Worm (Caenorhabditis elegans) whole organism, dauer: ENCODE data around the gene efl-3.
"Not testable (repeated sequence)": the region's sequence is repeated elsewhere in the genome, so short reads cannot be mapped to it uniquely, and the experiment has no call there.

Experiments
- unc-62 ChIP-seq: sonication (generic microtip); optimal IDR thresholded peaks from 2 replicates; lab custom pipeline; 2017; ENCODE audit warnings: missing biosample characterization, missing genetic modification reagents, missing genetic modification characterization

The efl-3 gene

DNA sequence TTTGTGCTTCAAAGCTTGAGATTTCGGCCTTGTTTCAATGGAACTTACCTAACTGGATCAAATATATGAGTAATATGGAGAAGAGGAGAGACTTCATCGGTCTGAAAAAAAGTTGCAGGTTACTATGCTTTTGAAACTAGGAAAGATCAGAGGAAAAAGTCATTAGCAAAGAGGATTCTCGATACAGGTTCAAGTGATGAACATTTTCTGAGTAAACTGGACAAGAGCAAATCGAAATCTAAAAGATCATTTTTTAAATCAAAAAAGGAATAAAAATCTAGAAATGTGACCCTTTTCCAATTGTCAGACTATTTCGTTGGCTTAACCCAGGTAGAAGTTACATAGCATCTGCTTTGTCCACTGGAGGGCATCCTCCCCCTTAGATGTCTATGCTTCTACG lies 7.7 kb upstream of the efl-3 start, which contains the start of gene skpo-1:
Gene skpo-1, minus strand, starts transcription at position 101 of the 400 bp plus-strand sequence.
- TF ChIP-seq unc-62 = no peak

DNA sequence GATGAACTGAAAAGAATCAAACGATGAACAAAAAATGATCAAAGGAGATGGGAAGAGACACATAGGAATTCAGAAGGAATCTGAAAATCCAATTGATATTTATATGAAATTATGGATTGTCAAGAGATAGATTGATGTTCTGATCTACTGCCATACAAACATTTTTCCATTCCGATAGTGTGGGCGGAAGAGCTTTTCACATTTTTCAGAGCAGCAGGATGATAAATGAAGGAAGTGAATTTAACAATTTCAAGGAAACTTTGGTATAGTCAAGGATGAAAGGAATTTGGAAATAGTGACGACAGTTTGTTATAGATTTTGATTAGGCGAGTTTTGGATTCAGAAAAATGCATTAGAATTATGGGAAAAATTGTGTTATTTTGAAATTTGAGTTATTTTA lies 7.2 kb upstream of the efl-3 start, which contains the start of gene ubc-24:
Gene ubc-24, plus strand, starts transcription at position 301 of the 400 bp plus-strand sequence.
- TF ChIP-seq unc-62 = no peak

DNA sequence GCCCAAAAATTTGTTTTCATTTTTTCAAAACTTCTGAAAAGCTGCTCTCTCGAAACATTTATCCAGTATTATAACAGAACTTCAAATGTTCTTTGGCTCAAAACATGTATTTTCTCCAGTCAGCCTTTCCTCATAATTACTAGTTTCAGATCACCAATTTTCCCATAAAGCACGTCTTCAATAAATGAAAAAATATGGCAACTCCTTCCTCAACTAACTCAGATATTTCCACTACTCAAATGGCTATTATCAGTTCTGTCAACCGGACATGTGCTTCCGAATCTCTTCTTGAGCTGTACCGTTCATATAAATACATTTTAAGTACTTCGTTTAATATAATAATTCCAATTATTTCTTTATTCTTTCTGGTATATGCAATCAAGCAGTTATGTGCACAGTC lies 5.0 kb upstream of the efl-3 start, which contains the start of gene sra-13:
Gene sra-13, plus strand, starts transcription at position 195 of the 400 bp plus-strand sequence.
- no peak for TF ChIP-seq unc-62

DNA sequence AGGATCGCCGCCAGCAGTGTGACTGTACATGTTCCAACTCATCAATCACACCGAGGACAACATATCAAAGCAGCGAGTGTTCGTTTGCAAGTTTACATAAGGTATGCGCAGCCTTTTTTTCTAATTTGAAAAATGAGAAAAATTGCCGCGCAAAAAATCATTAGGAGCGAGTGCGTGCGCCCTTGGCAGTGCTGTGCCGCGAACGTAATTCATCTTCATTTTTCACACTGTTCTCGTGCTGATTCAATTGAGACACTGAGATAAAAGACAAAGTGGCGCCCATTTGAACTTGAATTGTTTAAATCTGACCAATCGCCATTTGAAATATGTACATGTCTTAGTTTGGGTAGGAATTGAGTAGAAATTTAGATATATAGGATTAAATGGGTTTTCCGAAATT lies 2.9 kb upstream of the efl-3 start:
- TF ChIP-seq unc-62 = no peak

DNA sequence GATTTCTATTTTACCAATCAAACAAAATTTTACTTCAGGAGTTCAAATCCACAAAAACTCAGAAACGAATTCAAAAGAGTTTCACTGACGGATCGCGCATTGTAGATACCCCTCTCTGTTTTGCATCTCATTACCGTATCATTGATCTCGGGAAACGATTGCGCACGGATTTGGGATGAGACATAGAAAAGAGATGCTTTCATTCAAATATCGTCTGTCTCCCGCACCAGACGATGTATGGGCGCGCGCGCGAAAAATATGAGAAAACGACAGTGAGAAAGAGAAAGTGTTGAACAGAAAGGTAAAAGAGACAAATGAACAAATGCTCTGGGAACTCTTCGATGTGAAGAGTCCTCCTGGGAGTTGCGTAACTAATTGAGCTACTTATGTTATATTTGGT lies 1.5 kb upstream of the efl-3 start:
- TF ChIP-seq unc-62 = no peak

DNA sequence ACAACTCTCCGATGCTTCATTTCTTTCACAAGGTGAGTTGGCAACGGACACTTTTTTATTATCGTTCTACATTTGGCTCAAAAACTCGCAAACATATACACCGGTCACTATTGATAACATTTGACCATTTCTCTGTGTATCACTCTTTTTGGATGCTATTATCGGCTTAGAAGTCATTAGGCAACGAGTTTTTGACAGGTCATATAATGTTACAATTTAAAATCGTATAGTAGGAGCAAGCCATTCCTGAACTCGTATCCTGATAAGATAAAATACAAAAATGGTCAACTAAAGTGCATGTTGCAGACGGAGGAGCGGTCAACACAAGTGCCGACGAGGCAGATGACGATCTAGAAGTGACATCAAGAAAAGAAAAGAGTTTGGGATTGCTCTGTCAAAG lies 464 bp downstream of the efl-3 start:
- TF ChIP-seq unc-62 = no peak

DNA sequence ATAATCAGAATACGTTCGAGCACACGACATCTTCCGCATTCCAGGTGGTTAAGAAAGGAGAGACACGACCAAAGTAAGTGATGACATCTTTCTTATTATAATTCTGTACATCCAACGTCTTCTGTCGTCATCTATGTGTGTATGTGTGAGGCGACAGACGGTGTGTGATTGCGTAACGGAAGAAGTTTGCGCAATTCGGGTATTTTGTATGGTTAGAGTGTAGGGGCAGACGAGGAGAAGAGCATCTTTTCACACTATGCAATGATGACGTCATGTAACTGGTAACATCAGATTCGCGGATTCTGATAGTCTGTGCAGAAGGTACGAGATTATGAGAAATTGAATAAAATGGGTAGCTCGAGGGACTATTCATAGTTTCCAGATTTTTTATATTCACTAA lies 2.6 kb downstream of the efl-3 start:
- TF ChIP-seq unc-62 = no peak

DNA sequence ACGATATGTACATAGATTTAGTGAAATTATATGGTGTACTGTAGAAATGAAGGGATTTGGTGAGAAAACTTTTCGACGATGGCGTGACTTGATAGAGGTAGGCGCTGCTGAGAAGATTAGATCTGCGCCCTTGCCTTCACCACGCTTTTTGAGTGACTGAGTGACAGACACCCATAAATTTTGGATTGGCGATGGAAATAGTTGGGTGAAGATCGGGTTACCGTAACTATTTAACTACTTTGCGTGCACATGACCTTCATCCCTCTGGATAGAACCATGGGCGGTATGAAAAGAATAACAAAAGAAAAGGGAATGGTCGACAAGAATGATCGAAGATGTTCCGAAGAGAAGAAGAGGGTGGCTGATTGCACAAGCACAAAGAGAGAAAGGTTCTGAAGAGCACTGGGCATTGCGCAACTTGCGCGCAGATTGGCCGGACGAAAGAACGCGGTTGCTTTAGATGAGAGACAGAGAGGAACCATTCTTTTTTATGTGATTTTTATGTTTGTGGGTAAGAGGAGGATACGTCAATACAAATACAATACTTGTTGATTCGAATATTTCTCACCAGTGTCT lies 3.1 kb downstream of the efl-3 start:
- TF ChIP-seq unc-62 = no peak

DNA sequence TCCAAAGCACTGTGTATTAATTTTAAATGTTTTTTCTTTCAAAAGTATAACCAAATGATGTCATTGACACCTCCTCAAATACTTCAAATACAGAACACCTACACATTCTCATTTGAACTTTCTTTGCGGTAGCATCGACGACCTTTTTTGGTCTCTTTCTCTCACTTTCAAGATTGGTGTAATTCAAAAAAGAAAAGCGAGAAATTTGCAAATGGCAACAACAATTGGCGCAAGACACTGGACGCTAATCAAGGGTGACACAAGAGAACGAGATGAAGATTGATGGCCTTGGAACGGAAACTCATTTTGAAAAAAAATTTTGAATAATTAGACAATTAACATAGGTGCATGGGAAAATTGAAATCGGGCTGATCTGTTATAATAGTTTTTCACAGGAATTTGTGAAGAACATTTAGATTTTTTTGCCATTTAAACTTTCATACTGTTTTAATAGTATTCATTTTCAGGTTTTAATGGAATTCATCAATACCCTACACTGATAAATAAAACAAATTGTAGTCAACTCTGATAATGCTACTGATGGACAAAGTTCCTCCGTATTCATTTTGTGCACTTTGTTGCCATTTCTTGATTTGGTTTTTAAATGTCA lies 4.7 kb downstream of the efl-3 start, which contains the start of gene fdgt-2:
Gene fdgt-2, plus strand, starts transcription at position 560 of the 610 bp plus-strand sequence.
- no peak for TF ChIP-seq unc-62

DNA sequence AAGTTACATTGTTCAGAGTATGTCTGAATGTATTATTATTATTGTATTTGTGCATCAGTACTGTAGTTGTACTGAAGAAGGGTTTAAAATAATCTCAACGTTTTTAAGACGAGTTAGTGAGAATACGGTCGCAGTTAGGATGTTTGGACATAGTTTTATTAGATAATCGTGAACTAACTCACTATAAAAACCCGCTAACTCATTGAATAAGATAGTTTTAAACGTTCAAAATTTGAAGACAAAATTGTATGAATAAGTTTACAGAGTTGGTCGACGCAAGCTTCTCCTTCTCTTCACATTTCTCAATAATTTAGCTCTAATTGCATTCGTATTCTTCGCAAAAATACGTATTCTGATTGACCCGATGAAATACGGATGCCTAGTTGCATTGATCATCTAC lies 6.5 kb downstream of the efl-3 start:
- no peak for TF ChIP-seq unc-62

DNA sequence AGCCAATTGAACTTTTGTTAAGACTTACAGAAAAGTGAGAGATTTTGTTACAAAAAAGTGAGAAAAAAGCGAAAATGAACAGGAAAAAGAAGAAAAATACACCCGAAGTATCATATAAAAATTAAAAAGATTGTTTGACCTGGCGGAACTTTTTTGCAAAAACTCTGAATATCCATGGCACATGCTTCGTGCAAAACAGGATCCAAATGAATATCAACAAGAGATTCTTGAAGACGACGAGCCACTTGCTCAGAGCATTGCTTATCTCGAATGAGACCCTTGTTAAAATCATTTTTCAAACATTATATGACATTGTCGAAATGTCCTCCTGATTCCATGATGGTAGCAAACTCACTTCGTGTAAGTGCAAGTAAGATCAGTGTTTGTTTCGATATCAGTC lies 7.3 kb downstream of the efl-3 start, which contains the start of gene F14E5.8:
Gene F14E5.8, plus strand, starts transcription at position 301 of the 400 bp plus-strand sequence.
- not testable (repeated sequence) for TF ChIP-seq unc-62

DNA sequence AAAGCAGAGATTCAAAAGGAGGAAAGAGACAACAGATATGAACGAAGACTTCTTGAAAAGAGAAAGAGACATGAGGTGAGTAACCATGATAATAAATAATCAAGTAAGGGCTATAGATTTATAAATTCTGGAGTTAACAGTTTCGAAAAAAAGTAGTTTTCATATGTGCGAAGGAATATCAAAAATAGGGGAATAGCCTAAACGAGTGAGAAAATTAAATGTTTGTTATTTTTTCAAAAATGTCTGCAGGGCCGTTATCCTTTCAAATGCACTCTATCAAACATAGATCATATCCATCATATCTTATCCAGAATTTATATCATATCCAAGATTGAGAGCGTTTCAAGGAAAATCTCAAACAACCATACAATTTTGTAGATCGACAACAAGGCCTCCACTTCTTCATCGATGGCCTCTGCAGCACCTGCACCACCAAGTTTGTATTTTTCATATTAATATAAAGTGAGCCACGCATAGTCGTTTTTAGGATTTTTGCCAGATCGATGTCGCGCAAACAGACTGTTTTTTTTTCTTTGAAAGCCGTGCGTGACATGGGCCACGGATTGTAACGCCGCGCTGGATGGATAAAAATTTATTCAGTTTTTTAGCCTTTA lies 8.4 kb downstream of the efl-3 start:
- TF ChIP-seq unc-62 = no peak

DNA sequence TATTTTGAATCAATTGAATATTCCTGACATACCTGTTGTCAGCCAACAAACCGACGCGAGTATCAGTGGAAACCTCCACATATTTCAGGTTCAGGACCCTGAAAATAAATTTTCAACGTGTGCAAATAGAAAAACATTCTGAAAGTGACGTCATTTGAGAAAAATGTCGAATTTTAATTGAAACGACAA lies 16.2 kb downstream of the efl-3 start, which contains the start of gene F14E5.2:
Gene F14E5.2, minus strand, starts transcription at position 101 of the 189 bp plus-strand sequence.
- no peak for TF ChIP-seq unc-62

DNA sequence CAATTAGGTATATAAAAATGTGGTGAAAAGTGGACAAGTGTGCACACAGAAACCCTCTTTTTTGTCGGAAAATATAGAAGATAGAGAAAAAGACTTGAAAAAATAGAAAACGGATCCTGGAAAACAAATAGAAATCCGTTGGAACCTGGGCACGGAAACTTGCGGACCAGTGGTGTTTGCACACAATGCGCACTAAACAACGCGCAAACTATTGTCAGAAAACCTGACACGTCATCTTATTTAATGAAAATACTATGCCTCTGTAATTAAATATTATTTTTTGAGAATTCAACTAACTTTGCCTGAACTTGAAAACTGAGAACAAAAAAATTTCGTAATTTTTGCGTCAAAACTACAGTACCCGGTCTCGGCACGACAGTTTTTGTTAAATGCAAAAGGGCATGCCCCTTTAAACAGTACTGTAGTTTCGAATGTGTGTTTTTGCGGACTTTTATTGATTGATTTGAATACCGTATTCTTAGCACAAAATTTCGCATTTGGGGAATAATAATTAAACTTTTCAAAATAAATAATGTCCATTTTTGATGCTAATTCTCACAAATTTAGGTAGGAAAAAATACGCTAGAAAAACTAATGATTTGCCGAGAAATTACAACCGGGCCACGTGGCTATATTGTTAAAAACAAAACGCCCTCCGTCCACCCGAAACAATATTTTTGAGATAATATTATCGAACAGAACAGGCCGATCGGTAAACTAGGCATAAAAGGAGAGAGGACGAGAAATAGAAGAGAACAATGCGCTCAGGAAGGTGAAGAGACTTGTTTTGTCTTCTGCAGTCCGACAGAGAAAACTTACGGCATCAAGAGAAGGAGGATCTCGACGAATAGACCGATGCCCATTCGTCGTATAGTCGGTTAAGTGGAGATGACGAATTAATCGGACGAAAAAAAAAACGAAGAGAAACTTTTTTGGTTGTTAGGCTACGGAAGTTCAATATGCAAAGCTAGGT lies 16.8 kb downstream of the efl-3 start:
- TF ChIP-seq unc-62 = no peak

DNA sequence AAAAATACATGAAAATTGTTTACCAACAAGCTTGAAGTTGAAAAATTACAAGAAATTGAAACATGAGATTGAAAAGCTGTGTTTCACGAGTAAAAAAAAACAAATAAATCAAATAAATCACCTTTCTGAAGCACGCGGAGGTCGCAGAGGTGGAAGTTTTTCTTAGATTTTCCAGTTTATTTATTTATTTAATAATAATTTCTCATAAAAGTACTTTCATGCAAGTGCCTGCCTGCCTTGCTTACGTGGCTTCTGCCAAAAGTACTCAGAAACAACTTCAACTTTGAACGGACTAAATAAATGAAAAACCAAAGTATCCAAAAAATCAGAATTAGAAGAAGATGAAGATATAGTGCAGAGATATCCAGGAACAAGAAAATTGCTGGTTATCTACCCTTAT lies 19.5 kb downstream of the efl-3 start, which contains the start of gene acp-2:
Gene acp-2, minus strand, starts transcription at position 101 of the 400 bp plus-strand sequence.
- no peak for TF ChIP-seq unc-62

DNA sequence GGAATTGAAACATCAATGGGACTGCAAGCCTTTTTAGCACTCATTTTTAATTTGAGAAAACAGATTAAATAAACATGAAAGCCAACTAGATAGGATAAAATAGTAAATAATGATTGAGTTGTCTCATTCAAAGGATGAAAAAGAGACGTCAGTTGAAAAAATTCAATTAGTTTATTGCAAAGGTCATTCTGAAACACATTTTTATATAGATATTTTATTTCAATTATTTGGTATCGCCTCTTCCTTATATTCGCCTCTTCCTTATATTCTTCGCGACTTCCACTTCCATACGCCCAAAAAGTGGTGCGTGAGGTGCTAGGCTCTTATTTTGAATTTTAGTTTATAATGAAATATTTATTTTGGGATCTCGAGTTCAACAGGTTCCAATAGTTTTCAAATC lies 22.5 kb downstream of the efl-3 start, which contains the start of gene acp-4:
Gene acp-4, minus strand, starts transcription at position 101 of the 400 bp plus-strand sequence.
- TF ChIP-seq unc-62 = no peak

DNA sequence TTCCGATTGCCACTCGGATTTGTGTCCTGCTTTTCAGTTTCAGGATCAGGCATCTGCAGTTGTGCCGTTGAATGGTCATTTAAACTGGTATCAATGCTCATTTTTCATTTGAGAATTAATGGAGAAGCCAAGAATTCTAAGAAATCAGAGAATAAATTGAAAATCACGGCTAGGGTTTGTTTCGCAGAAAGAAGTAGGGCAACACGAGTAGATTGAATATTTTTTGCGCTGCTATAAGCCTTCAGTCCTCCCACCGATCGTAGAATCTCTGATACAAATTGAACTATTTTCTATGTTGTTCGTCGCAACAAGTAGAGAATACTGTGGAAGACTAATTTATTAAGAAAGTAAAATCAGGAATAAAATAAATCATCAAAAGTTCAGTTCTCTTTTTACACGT lies 24.6 kb downstream of the efl-3 start, which contains the start of gene acp-3:
Gene acp-3, minus strand, starts transcription at position 101 of the 400 bp plus-strand sequence.
- no peak for TF ChIP-seq unc-62
